Fruit fly (Drosophila melanogaster) whole organism, embryonic: ENCODE results near the gene Tps1.

Source experiments
- Ada2b ChIP-seq: fragments of 200-800 bp; sonication (Bioruptor generic); IDR thresholded peaks from 2 replicates; pipeline ENCODE4 v1.3.6; 2022; ENCODE audit warnings: missing biosample characterization, missing genetic modification characterization
- Atf3 ChIP-seq: fragments of 200-800 bp; sonication (Bioruptor generic); optimal IDR thresholded peaks from 3 replicates; lab custom pipeline; 2016; ENCODE audit warnings: missing biosample characterization, missing genetic modification characterization
- CG12391 ChIP-seq: fragments of 200-800 bp; sonication (Bioruptor generic); optimal IDR thresholded peaks from 3 replicates; lab custom pipeline; 2018; ENCODE audit warnings: missing biosample characterization, mild to moderate bottlenecking, missing genetic modification characterization, moderate library complexity
- CG12659 ChIP-seq: fragments of 200-800 bp; sonication (Bioruptor generic); optimal IDR thresholded peaks from 3 replicates; lab custom pipeline; 2017; ENCODE audit warnings: mild to moderate bottlenecking, missing biosample characterization, missing genetic modification reagents, missing genetic modification characterization
- CG14710 ChIP-seq: fragments of 200-800 bp; sonication (Bioruptor generic); optimal IDR thresholded peaks from 3 replicates; lab custom pipeline; 2019; ENCODE audit warnings: missing biosample characterization, mild to moderate bottlenecking, missing genetic modification characterization, moderate library complexity
- CG1603 ChIP-seq: fragments of 200-800 bp; sonication (Bioruptor generic); optimal IDR thresholded peaks from 2 replicates; lab custom pipeline; 2019; ENCODE audit warnings: missing biosample characterization, mild to moderate bottlenecking, missing genetic modification characterization, moderate library complexity
- CG16813 ChIP-seq: fragments of 200-800 bp; sonication (Bioruptor generic); IDR thresholded peaks from 3 replicates; pipeline ENCODE4 v1.3.6; 2022; ENCODE audit warnings: missing biosample characterization, missing genetic modification characterization; ENCODE audit not compliant: partially characterized antibody
- CG17328 ChIP-seq: fragments of 200-800 bp; sonication (Bioruptor generic); IDR thresholded peaks from 2 replicates; pipeline ENCODE4 v1.3.6; 2022; ENCODE audit warnings: missing biosample characterization, missing genetic modification characterization
- CG17802 ChIP-seq: fragments of 200-800 bp; sonication (Bioruptor generic); optimal IDR thresholded peaks from 2 replicates; lab custom pipeline; 2018; ENCODE audit warnings: missing biosample characterization, mild to moderate bottlenecking, missing genetic modification characterization, moderate library complexity
- CG2116 ChIP-seq: fragments of 200-800 bp; sonication (Bioruptor generic); optimal IDR thresholded peaks from 3 replicates; lab custom pipeline; 2018; ENCODE audit warnings: missing biosample characterization, mild to moderate bottlenecking, missing genetic modification characterization
- CG34224 ChIP-seq: fragments of 200-800 bp; sonication (Bioruptor generic); IDR thresholded peaks from 3 replicates; pipeline ENCODE4 v1.3.6; 2022; ENCODE audit warnings: missing biosample characterization, missing genetic modification characterization; ENCODE audit not compliant: partially characterized antibody
- CG3838 ChIP-seq: fragments of 200-800 bp; sonication (Bioruptor generic); optimal IDR thresholded peaks from 3 replicates; lab custom pipeline; 2016; ENCODE audit warnings: missing biosample characterization, missing genetic modification characterization
- CG6175 ChIP-seq: fragments of 200-800 bp; sonication (Bioruptor generic); IDR thresholded peaks from 3 replicates; pipeline ENCODE4 v1.3.6; 2022; ENCODE audit warnings: missing biosample characterization, missing genetic modification characterization
- CG6272 ChIP-seq: fragments of 200-800 bp; sonication (Bioruptor generic); IDR thresholded peaks from 2 replicates; pipeline ENCODE4 v1.3.6; 2022; ENCODE audit warnings: missing biosample characterization, missing genetic modification characterization
- CG6765 ChIP-seq: fragments of 200-800 bp; sonication (Bioruptor generic); optimal IDR thresholded peaks from 3 replicates; lab custom pipeline; 2017; ENCODE audit warnings: missing biosample characterization, mild to moderate bottlenecking, missing genetic modification characterization
- CG6791 ChIP-seq: fragments of 200-800 bp; sonication (Bioruptor generic); IDR thresholded peaks from 3 replicates; pipeline ENCODE4 v1.3.6; 2022; ENCODE audit warnings: missing biosample characterization, missing genetic modification characterization; ENCODE audit not compliant: partially characterized antibody
- CG7357 ChIP-seq: fragments of 200-800 bp; sonication (Bioruptor generic); IDR thresholded peaks from 3 replicates; pipeline ENCODE4 v1.3.6; 2022; ENCODE audit warnings: missing biosample characterization, missing genetic modification characterization
- CG7963 ChIP-seq: fragments of 200-800 bp; sonication (Bioruptor generic); IDR thresholded peaks from 3 replicates; pipeline ENCODE4 v1.3.6; 2022; ENCODE audit warnings: missing biosample characterization, missing genetic modification characterization; ENCODE audit not compliant: partially characterized antibody
- CG8388 ChIP-seq: fragments of 200-800 bp; sonication (Bioruptor generic); optimal IDR thresholded peaks from 2 replicates; lab custom pipeline; 2019; ENCODE audit warnings: missing biosample characterization, mild to moderate bottlenecking, missing genetic modification characterization, moderate library complexity
- CG8765 ChIP-seq: fragments of 200-800 bp; sonication (Bioruptor generic); IDR thresholded peaks from 2 replicates; pipeline ENCODE4 v1.3.6; 2022; ENCODE audit warnings: missing biosample characterization, missing genetic modification characterization
- CG8944 ChIP-seq: fragments of 200-800 bp; sonication (Bioruptor generic); optimal IDR thresholded peaks from 3 replicates; lab custom pipeline; 2016; ENCODE audit warnings: missing biosample characterization, missing genetic modification characterization
- CG9727 ChIP-seq: fragments of 200-800 bp; sonication (Bioruptor generic); optimal IDR thresholded peaks from 3 replicates; lab custom pipeline; 2017; ENCODE audit warnings: missing biosample characterization, mild to moderate bottlenecking, missing genetic modification characterization
- CHES-1-like ChIP-seq: fragments of 200-800 bp; sonication (Bioruptor generic); optimal IDR thresholded peaks from 2 replicates; lab custom pipeline; 2016; ENCODE audit warnings: missing biosample characterization, missing genetic modification characterization
- Camta ChIP-seq: fragments of 200-800 bp; sonication (Bioruptor generic); optimal IDR thresholded peaks from 2 replicates; lab custom pipeline; 2016; ENCODE audit warnings: missing biosample characterization, missing genetic modification characterization
- HHEX ChIP-seq: fragments of 200-800 bp; sonication (Bioruptor generic); optimal IDR thresholded peaks from 3 replicates; lab custom pipeline; 2017; ENCODE audit warnings: missing biosample characterization, mild to moderate bottlenecking, missing genetic modification characterization, missing genetic modification reagents
- Hmx ChIP-seq: fragments of 200-800 bp; sonication (Bioruptor generic); optimal IDR thresholded peaks from 2 replicates; lab custom pipeline; 2016; ENCODE audit warnings: missing biosample characterization, missing genetic modification characterization
- Hr39 ChIP-seq: fragments of >200 bp; optimal IDR thresholded peaks from 2 replicates; lab custom pipeline; 2017
- Med ChIP-seq: fragments of 200-800 bp; sonication (Bioruptor generic); peaks from one replicate; lab custom pipeline; 2016; ENCODE audit warnings: missing biosample characterization, missing genetic modification characterization, mild to moderate bottlenecking, inconsistent platforms, moderate library complexity
- Mes4 ChIP-seq: fragments of 200-800 bp; sonication (Bioruptor generic); optimal IDR thresholded peaks from 2 replicates; lab custom pipeline; 2016; ENCODE audit warnings: missing biosample characterization, missing genetic modification characterization
- NK7.1 ChIP-seq: fragments of 200-800 bp; sonication (Bioruptor generic); optimal IDR thresholded peaks from 3 replicates; lab custom pipeline; 2016; ENCODE audit warnings: missing biosample characterization, missing genetic modification characterization
- Nf-YA ChIP-seq: fragments of 200-800 bp; sonication (Bioruptor generic); IDR thresholded peaks from 2 replicates; pipeline ENCODE4 v1.3.6; 2022; ENCODE audit warnings: missing biosample characterization, missing genetic modification characterization
- Opbp ChIP-seq: fragments of 200-800 bp; sonication (Bioruptor generic); IDR thresholded peaks from 3 replicates; pipeline ENCODE4 v1.3.6; 2022; ENCODE audit warnings: missing biosample characterization, missing genetic modification characterization; ENCODE audit not compliant: partially characterized antibody
- Rx ChIP-seq: fragments of 200-800 bp; sonication (Bioruptor generic); IDR thresholded peaks from 2 replicates; pipeline ENCODE4 v1.3.6; 2022; ENCODE audit warnings: missing biosample characterization, missing genetic modification characterization
- amos ChIP-seq: fragments of 200-800 bp; sonication (Bioruptor generic); IDR thresholded peaks from 2 replicates; pipeline ENCODE4 v1.3.6; 2022; ENCODE audit warnings: missing biosample characterization, missing genetic modification characterization; ENCODE audit not compliant: partially characterized antibody
- bab2 ChIP-seq: fragments of 200-800 bp; sonication (Bioruptor generic); optimal IDR thresholded peaks from 2 replicates; lab custom pipeline; 2016; ENCODE audit warnings: missing biosample characterization, missing genetic modification characterization
- chinmo ChIP-seq: fragments of 200-800 bp; sonication (Bioruptor generic); IDR thresholded peaks from 4 replicates; pipeline ENCODE4 v1.3.6; 2022; ENCODE audit warnings: missing biosample characterization, missing genetic modification characterization; ENCODE audit not compliant: partially characterized antibody
- ci ChIP-seq: fragments of 200-800 bp; sonication (Bioruptor generic); IDR thresholded peaks from 3 replicates; pipeline ENCODE4 v1.3.6; 2022; ENCODE audit warnings: missing biosample characterization, missing genetic modification characterization
- dm ChIP-seq: fragments of 200-800 bp; sonication (Bioruptor generic); optimal IDR thresholded peaks from 3 replicates; lab custom pipeline; 2016; ENCODE audit warnings: missing biosample characterization, missing genetic modification characterization
- eyg ChIP-seq: fragments of 200-800 bp; sonication (Bioruptor generic); optimal IDR thresholded peaks from 3 replicates; lab custom pipeline; 2016; ENCODE audit warnings: missing biosample characterization, missing genetic modification characterization
- gro ChIP-seq: fragments of 200-800 bp; sonication (Bioruptor generic); optimal IDR thresholded peaks from 2 replicates; lab custom pipeline; 2016; ENCODE audit warnings: missing biosample characterization, missing genetic modification characterization
- hkb ChIP-seq, 2 experiments: fragments of 200-800 bp in 1 of 2; fragments of >200 bp in 1 of 2; sonication (Bioruptor generic) in 1 of 2; IDR thresholded peaks in 1 of 2; optimal IDR thresholded peaks in 1 of 2; 2 replicates each; pipeline versions ENCODE4 v1.3.6 to Lab custom; 2017 to 2022; ENCODE audit warnings: missing biosample characterization in 1 of 2, missing genetic modification characterization in 1 of 2
- mld ChIP-seq: fragments of 200-800 bp; sonication (Bioruptor generic); IDR thresholded peaks from 3 replicates; pipeline ENCODE4 v1.3.6; 2022; ENCODE audit warnings: missing biosample characterization, missing genetic modification characterization; ENCODE audit not compliant: partially characterized antibody
- nau ChIP-seq: fragments of 200-800 bp; sonication (Bioruptor generic); optimal IDR thresholded peaks from 3 replicates; lab custom pipeline; 2017; ENCODE audit warnings: missing biosample characterization, mild to moderate bottlenecking, missing genetic modification characterization, missing genetic modification reagents
- peb ChIP-seq: fragments of 200-800 bp; sonication (Bioruptor generic); IDR thresholded peaks from 2 replicates; pipeline ENCODE4 v1.3.6; 2022; ENCODE audit warnings: missing biosample characterization, missing genetic modification characterization
- phol ChIP-seq: fragments of 200-800 bp; sonication (Bioruptor generic); optimal IDR thresholded peaks from 3 replicates; lab custom pipeline; 2018; ENCODE audit warnings: missing biosample characterization, mild to moderate bottlenecking, missing genetic modification characterization, moderate library complexity
- prd ChIP-seq, 3 experiments: fragments of >200 bp in 2 of 3; fragments of 200-800 bp in 1 of 3; sonication (Bioruptor generic) in 1 of 3; optimal IDR thresholded peaks in 2 of 3; IDR thresholded peaks in 1 of 3; 2 replicates in 2 of 3; 3 replicates in 1 of 3; pipeline versions ENCODE4 v1.3.6 to Lab custom; 2017 to 2022; ENCODE audit warnings: missing biosample characterization in 1 of 3, missing genetic modification characterization in 1 of 3
- sisA ChIP-seq: fragments of 200-800 bp; sonication (Bioruptor generic); IDR thresholded peaks from 2 replicates; pipeline ENCODE4 v1.3.6; 2022; ENCODE audit warnings: missing biosample characterization, missing genetic modification characterization
- sob ChIP-seq: fragments of 200-800 bp; sonication (Bioruptor generic); IDR thresholded peaks from 2 replicates; pipeline ENCODE4 v1.3.6; 2022; ENCODE audit warnings: missing biosample characterization, missing genetic modification characterization
- trem ChIP-seq: fragments of 200-800 bp; optimal IDR thresholded peaks from 3 replicates; lab custom pipeline; 2019; ENCODE audit warnings: missing biosample characterization, mild to moderate bottlenecking, missing genetic modification characterization, moderate library complexity

The Tps1 gene

dm6 chr2L:4403013-4403604 lies 15.0 kb downstream of the Tps1 start, which contains the start of gene Dim1 (continued):
- TF ChIP-seq eyg (GFP tag; lab: Kevin White, UChicago) (peak; percentile 44), CG6272 (GFP tag; lab: Robert Waterston, UW) (no peak), CG14710 (tag; lab: Kevin White, UChicago) (peak; percentile 22), Hmx (no peak), Rx (no peak), CG6175 (GFP tag; lab: Robert Waterston, UW) (no peak), CG9727 (GFP tag; lab: Kevin White, UChicago) (peak; percentile 40), mld (GFP tag; lab: Robert Waterston, UW) (0 out of 3 replicates have a peak, but pooled peaks have one; percentile 61), Opbp (peak; percentile 74), Ada2b (GFP tag; lab: Robert Waterston, UW) (no peak), Hr39 (lab: Kevin White, UChicago) (no peak), prd (optimal IDR thresholded peaks at IDR 0.05; lab: Kevin White, UChicago) (no peak), prd (GFP tag; IDR thresholded peaks at IDR 0.05; lab: Robert Waterston, UW) (no peak), dm (GFP tag; lab: Kevin White, UChicago) (no peak), CG16813 (GFP tag; lab: Robert Waterston, UW) (peak; percentile 74), hkb (optimal IDR thresholded peaks at IDR 0.05; lab: Kevin White, UChicago) (no peak), hkb (GFP tag; IDR thresholded peaks at IDR 0.05; lab: Robert Waterston, UW) (peak; percentile 50), sob (GFP tag; lab: Robert Waterston, UW) (no peak; the same call in 1 of the 2 replicates), CG34224 (peak; percentile 88), CG17802 (no peak), CG2116 (GFP tag; lab: Kevin White, UChicago) (peak; percentile 90), HHEX (GFP tag; lab: Kevin White, UChicago) (no peak), nau (no peak), NK7.1 (GFP tag; lab: Kevin White, UChicago) (peak; percentile 11), trem (tag; lab: Kevin White, UChicago) (peak; percentile 28), gro (GFP tag; lab: Kevin White, UChicago) (no peak), CG17328 (GFP tag; lab: Robert Waterston, UW) (0 out of 2 replicates have a peak, but pooled peaks have one; percentile 31), amos (GFP tag; lab: Robert Waterston, UW) (peak; percentile 74), ci (no peak), CG6791 (GFP tag; lab: Robert Waterston, UW) (peak; percentile 86), CHES-1-like (GFP tag; lab: Kevin White, UChicago) (peak; percentile 24), CG6765 (GFP tag; lab: Kevin White, UChicago) (peak; percentile 37), phol (no peak), Camta (GFP tag; lab: Kevin White, UChicago) (peak; percentile 49), bab2 (GFP tag; lab: Kevin White, UChicago) (no peak), CG12391 (tag; lab: Kevin White, UChicago) (no peak), CG8765 (no peak), CG1603 (no peak), peb (GFP tag; lab: Robert Waterston, UW) (no peak), CG8388 (GFP tag; lab: Kevin White, UChicago) (peak; percentile 38), sisA (GFP tag; lab: Robert Waterston, UW) (no peak), Atf3 (no peak), CG7963 (GFP tag; lab: Robert Waterston, UW) (peak; percentile 67; the same call in 2 of the 3 replicates), Med (GFP tag; lab: Kevin White, UChicago) (peak; percentile 94), chinmo (peak; percentile 78; the same call in 1 of the 4 replicates), CG12659 (GFP tag; lab: Kevin White, UChicago) (peak; percentile 46), CG3838 (GFP tag; lab: Kevin White, UChicago) (no peak), Mes4 (peak; percentile 4), Nf-YA (GFP tag; lab: Robert Waterston, UW) (no peak), CG7357 (GFP tag; lab: Robert Waterston, UW) (no peak), CG8944 (GFP tag; lab: Kevin White, UChicago) (no peak)
